Fruit fly (Drosophila melanogaster) whole organism, wandering third instar larva: Measurements from ENCODE around the gene Eip74EF.

Source experiments
- Abd-B ChIP-seq: fragments of >200 bp; optimal IDR thresholded peaks from 2 replicates; lab custom pipeline; 2017; ENCODE audit warnings: missing biosample characterization, missing genetic modification characterization
- CG9705 ChIP-seq: fragments of 200-800 bp; sonication (Bioruptor generic); optimal IDR thresholded peaks from 2 replicates; lab custom pipeline; 2018; ENCODE audit warnings: missing biosample characterization, mild to moderate bottlenecking, missing genetic modification characterization
- CrebA ChIP-seq: fragments of 200-800 bp; sonication (Bioruptor generic); optimal IDR thresholded peaks from 2 replicates; lab custom pipeline; 2016; ENCODE audit warnings: missing biosample characterization, mild to moderate bottlenecking, missing genetic modification characterization, borderline replicate concordance
- Hnf4 ChIP-seq: fragments of 200-800 bp; sonication (Bioruptor generic); optimal IDR thresholded peaks from 2 replicates; lab custom pipeline; 2016; ENCODE audit warnings: missing biosample characterization, mild to moderate bottlenecking, missing genetic modification characterization
- OdsH ChIP-seq: fragments of 200-800 bp; sonication (Bioruptor generic); optimal IDR thresholded peaks from 2 replicates; lab custom pipeline; 2016; ENCODE audit warnings: missing biosample characterization, mild to moderate bottlenecking, missing genetic modification characterization
- Vsx2 ChIP-seq: fragments of 200-300, 225-300 bp; sonication (Bioruptor generic); optimal IDR thresholded peaks from 2 replicates; lab custom pipeline; 2018; ENCODE audit warnings: missing biosample characterization, missing genetic modification characterization; ENCODE audit not compliant: partially characterized antibody
- h ChIP-seq: fragments of 200-800 bp; sonication (Bioruptor generic); optimal IDR thresholded peaks from 3 replicates; lab custom pipeline; 2016; ENCODE audit warnings: missing biosample characterization, mild to moderate bottlenecking, missing genetic modification characterization
- psq ChIP-seq: fragments of 200-800 bp; sonication (Bioruptor generic); optimal IDR thresholded peaks from 3 replicates; lab custom pipeline; 2017; ENCODE audit warnings: missing biosample characterization, mild to moderate bottlenecking, missing genetic modification characterization, moderate library complexity

dm6 chr3L:17529511-17530194 is 89.5 kb downstream of the Eip74EF start, which contains the start of the genes Edc3 and Nedd4:
- TF ChIP-seq h (peak; percentile 23), CG9705 (peak; percentile 14), psq (no peak), CrebA (GFP tag; lab: Kevin White, UChicago) (no peak), Vsx2 (GFP tag; lab: Kevin White, UChicago) (peak; percentile 13), Abd-B (GFP tag; lab: Kevin White, UChicago) (no peak), Hnf4 (no peak), OdsH (GFP tag; lab: Kevin White, UChicago) (no peak)
